Fruit fly (Drosophila melanogaster) whole organism, prepupa: ENCODE measurements around the gene CG5280.
A peak's percentile ranks its signal among the peaks of the same experiment; 100 is the strongest.

ENCODE experiments used
- Blimp-1 ChIP-seq: fragments of 200-800 bp; sonication (Bioruptor generic); optimal IDR thresholded peaks from 3 replicates; lab custom pipeline; 2017; ENCODE audit warnings: missing biosample characterization, missing genetic modification characterization, mild to moderate bottlenecking, moderate library complexity, missing genetic modification reagents
- CG10631 ChIP-seq: fragments of 200-800 bp; sonication (Bioruptor generic); optimal IDR thresholded peaks from 2 replicates; lab custom pipeline; 2016; ENCODE audit warnings: missing biosample characterization, missing genetic modification characterization
- CG11294 ChIP-seq: fragments of 200-800 bp; sonication (Bioruptor generic); IDR thresholded peaks from 2 replicates; pipeline ENCODE4 v1.3.6; 2022; ENCODE audit warnings: missing biosample characterization, missing genetic modification characterization
- CG11762 ChIP-seq: fragments of 200-800 bp; sonication (Bioruptor generic); optimal IDR thresholded peaks from 3 replicates; lab custom pipeline; 2016; ENCODE audit warnings: missing biosample characterization, missing genetic modification characterization; ENCODE audit not compliant: insufficient read depth
- CG11902 ChIP-seq: fragments of 200-800 bp; sonication (Bioruptor generic); optimal IDR thresholded peaks from 3 replicates; lab custom pipeline; 2016; ENCODE audit warnings: missing biosample characterization, missing genetic modification characterization
- CG15336 ChIP-seq: fragments of 200-800 bp; sonication (Bioruptor generic); IDR thresholded peaks from 2 replicates; pipeline ENCODE4 v1.3.6; 2022; ENCODE audit warnings: missing biosample characterization, missing genetic modification characterization
- CG16779 ChIP-seq: fragments of 200-800 bp; sonication (Bioruptor generic); optimal IDR thresholded peaks from 3 replicates; lab custom pipeline; 2017; ENCODE audit warnings: missing biosample characterization, mild to moderate bottlenecking, missing genetic modification characterization
- CG3032 ChIP-seq: fragments of 200-800 bp; optimal IDR thresholded peaks from 2 replicates; lab custom pipeline; 2019; ENCODE audit warnings: missing biosample characterization, mild to moderate bottlenecking, missing genetic modification characterization, moderate library complexity
- CG31627 ChIP-seq: fragments of 200-800 bp; sonication (Bioruptor generic); optimal IDR thresholded peaks from 3 replicates; lab custom pipeline; 2016; ENCODE audit warnings: missing biosample characterization, missing genetic modification characterization
- CG32006 ChIP-seq: fragments of 200-800 bp; sonication (Bioruptor generic); optimal IDR thresholded peaks from 3 replicates; lab custom pipeline; 2017; ENCODE audit warnings: missing biosample characterization, mild to moderate bottlenecking, missing genetic modification characterization
- CG34406 ChIP-seq: fragments of 200-800 bp; sonication (Bioruptor generic); optimal IDR thresholded peaks from 3 replicates; lab custom pipeline; 2016; ENCODE audit warnings: missing biosample characterization, missing genetic modification characterization
- CG3919 ChIP-seq: fragments of 200-800 bp; sonication (Bioruptor generic); optimal IDR thresholded peaks from 3 replicates; lab custom pipeline; 2016; ENCODE audit warnings: missing biosample characterization, missing genetic modification characterization
- CG4318 ChIP-seq: fragments of 200-800 bp; sonication (Bioruptor generic); optimal IDR thresholded peaks from 3 replicates; lab custom pipeline; 2017; ENCODE audit warnings: missing biosample characterization, mild to moderate bottlenecking, missing genetic modification characterization
- CG6163 ChIP-seq: fragments of 200-800 bp; sonication (Bioruptor generic); IDR thresholded peaks from 3 replicates; pipeline ENCODE4 v1.3.6; 2022; ENCODE audit warnings: missing biosample characterization, missing genetic modification characterization
- CG6276 ChIP-seq: fragments of 200-800 bp; sonication (Bioruptor generic); optimal IDR thresholded peaks from 2 replicates; lab custom pipeline; 2017; ENCODE audit warnings: missing biosample characterization, mild to moderate bottlenecking, missing genetic modification characterization
- CG6792 ChIP-seq: fragments of 200-800 bp; sonication (Bioruptor generic); optimal IDR thresholded peaks from 3 replicates; lab custom pipeline; 2016; ENCODE audit warnings: missing biosample characterization, missing genetic modification characterization
- CG8319 ChIP-seq: fragments of 200-800 bp; sonication (Bioruptor generic); optimal IDR thresholded peaks from 3 replicates; lab custom pipeline; 2016; ENCODE audit warnings: missing biosample characterization, missing genetic modification characterization
- CG9139 ChIP-seq: fragments of 200-800 bp; sonication (Bioruptor generic); optimal IDR thresholded peaks from 3 replicates; lab custom pipeline; 2017; ENCODE audit warnings: missing biosample characterization, mild to moderate bottlenecking, missing genetic modification characterization
- Eip93F ChIP-seq: fragments of 200-800 bp; sonication (Bioruptor generic); optimal IDR thresholded peaks from 2 replicates; lab custom pipeline; 2016; ENCODE audit warnings: missing biosample characterization, mild to moderate bottlenecking, missing genetic modification characterization
- Ets96B ChIP-seq: fragments of 200-800 bp; optimal IDR thresholded peaks from 2 replicates; lab custom pipeline; 2019; ENCODE audit warnings: missing biosample characterization, mild to moderate bottlenecking, missing genetic modification characterization, moderate library complexity
- Gug ChIP-seq: fragments of 200-800 bp; sonication (Bioruptor generic); IDR thresholded peaks from 2 replicates; pipeline ENCODE4 v1.3.6; 2022; ENCODE audit warnings: missing biosample characterization, missing genetic modification characterization
- Hr4 ChIP-seq: fragments of 200-800 bp; sonication (Bioruptor generic); optimal IDR thresholded peaks from 3 replicates; lab custom pipeline; 2016; ENCODE audit warnings: missing biosample characterization, missing genetic modification characterization
- Lpt ChIP-seq: fragments of 200-800 bp; sonication (Bioruptor generic); optimal IDR thresholded peaks from 3 replicates; lab custom pipeline; 2016; ENCODE audit warnings: missing biosample characterization, missing genetic modification characterization
- Met ChIP-seq: fragments of 200-800 bp; sonication (Bioruptor generic); optimal IDR thresholded peaks from 3 replicates; lab custom pipeline; 2016; ENCODE audit warnings: missing biosample characterization, missing genetic modification characterization
- OdsH ChIP-seq: fragments of 200-800 bp; sonication (Bioruptor generic); optimal IDR thresholded peaks from 3 replicates; lab custom pipeline; 2016; ENCODE audit warnings: missing biosample characterization, missing genetic modification characterization
- Smox ChIP-seq: fragments of 200-800 bp; sonication (Bioruptor generic); optimal IDR thresholded peaks from 3 replicates; lab custom pipeline; 2016; ENCODE audit warnings: missing biosample characterization, missing genetic modification characterization
- Sox102F ChIP-seq: fragments of 200-800 bp; sonication (Bioruptor generic); optimal IDR thresholded peaks from 2 replicates; lab custom pipeline; 2016; ENCODE audit warnings: missing biosample characterization, mild to moderate bottlenecking, missing genetic modification characterization
- Sox15 ChIP-seq: fragments of 200-800 bp; sonication (Bioruptor generic); optimal IDR thresholded peaks from 3 replicates; lab custom pipeline; 2016; ENCODE audit warnings: missing biosample characterization, missing genetic modification characterization
- acj6 ChIP-seq: fragments of 200-800 bp; sonication (Bioruptor generic); optimal IDR thresholded peaks from 3 replicates; lab custom pipeline; 2016; ENCODE audit warnings: missing biosample characterization, missing genetic modification characterization
- cyc ChIP-seq: fragments of 200-800 bp; sonication (Bioruptor generic); optimal IDR thresholded peaks from 3 replicates; lab custom pipeline; 2016; ENCODE audit warnings: missing biosample characterization, missing genetic modification characterization
- dac ChIP-seq: fragments of 200-800 bp; sonication (Bioruptor generic); optimal IDR thresholded peaks from 2 replicates; lab custom pipeline; 2017; ENCODE audit warnings: missing biosample characterization, mild to moderate bottlenecking, missing genetic modification characterization
- dsx ChIP-seq: fragments of 200-800 bp; optimal IDR thresholded peaks from 3 replicates; lab custom pipeline; 2019; ENCODE audit warnings: missing biosample characterization, mild to moderate bottlenecking, missing genetic modification characterization, moderate library complexity; ENCODE audit not compliant: poor library complexity, severe bottlenecking
- eg ChIP-seq: fragments of 200-800 bp; sonication (Bioruptor generic); IDR thresholded peaks from 3 replicates; pipeline ENCODE4 v1.3.6; 2022; ENCODE audit warnings: missing biosample characterization, missing genetic modification characterization
- fd59A ChIP-seq: fragments of 200-800 bp; sonication (Bioruptor generic); optimal IDR thresholded peaks from 2 replicates; lab custom pipeline; 2017; ENCODE audit warnings: missing biosample characterization, mild to moderate bottlenecking, missing genetic modification characterization, missing genetic modification reagents
- fd85E ChIP-seq: fragments of 200-800 bp; sonication (Bioruptor generic); optimal IDR thresholded peaks from 3 replicates; lab custom pipeline; 2016; ENCODE audit warnings: missing biosample characterization, missing genetic modification characterization
- fkh ChIP-seq: fragments of 200-800 bp; sonication (Bioruptor generic); optimal IDR thresholded peaks from 3 replicates; lab custom pipeline; 2017; ENCODE audit warnings: missing biosample characterization, mild to moderate bottlenecking, missing genetic modification characterization, moderate library complexity
- lz ChIP-seq: fragments of 200-800 bp; sonication (Bioruptor generic); optimal IDR thresholded peaks from 3 replicates; lab custom pipeline; 2016; ENCODE audit warnings: missing biosample characterization, missing genetic modification characterization
- spab ChIP-seq: fragments of 200-800 bp; sonication (Bioruptor generic); optimal IDR thresholded peaks from 2 replicates; lab custom pipeline; 2017; ENCODE audit warnings: missing biosample characterization, mild to moderate bottlenecking, missing genetic modification characterization, missing genetic modification reagents
- ss ChIP-seq, 2 experiments: fragments of 200-800 bp; sonication (Bioruptor generic); optimal IDR thresholded peaks; 2 replicates in 1 of 2; 3 replicates in 1 of 2; lab custom pipeline; 2017 to 2018; ENCODE audit warnings: mild to moderate bottlenecking in 2 of 2, missing biosample characterization in 2 of 2, missing genetic modification characterization in 2 of 2, moderate library complexity in 1 of 2
- svp ChIP-seq: fragments of 200-800 bp; sonication (Bioruptor generic); peaks from one replicate; lab custom pipeline; 2016; ENCODE audit warnings: missing biosample characterization, missing genetic modification characterization

The CG5280 gene

DNA sequence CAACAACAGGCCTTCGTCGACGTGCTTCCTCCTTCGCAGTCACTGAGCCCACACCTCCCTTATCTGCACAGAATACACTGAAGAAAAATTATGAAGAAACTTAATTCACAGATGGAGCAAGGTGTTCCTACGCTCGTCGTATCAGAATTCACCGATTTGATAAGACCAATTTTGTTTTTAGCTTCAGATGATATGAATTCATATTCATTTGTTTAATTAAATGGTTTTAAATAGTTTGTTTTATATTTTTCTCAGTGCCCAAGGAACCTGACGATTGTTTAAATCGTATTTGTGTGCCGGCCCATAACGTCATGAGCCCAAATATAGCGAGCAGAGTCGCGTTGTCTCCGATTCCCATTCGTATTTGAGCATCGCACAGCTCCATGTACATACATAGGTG, 33.6 kb upstream of the CG5280 start (continued):
- TF ChIP-seq fd59A (GFP tag; lab: Kevin White, UChicago), result no peak
- TF ChIP-seq acj6 (GFP tag; lab: Kevin White, UChicago), result peak; percentile 16
- no peak for TF ChIP-seq lz
- no peak for TF ChIP-seq CG3032 (tag; lab: Kevin White, UChicago)
- TF ChIP-seq Ets96B, result no peak
- TF ChIP-seq CG10631, result no peak
- no peak for TF ChIP-seq CG6792
- TF ChIP-seq fkh (GFP tag; lab: Kevin White, UChicago), result no peak
- TF ChIP-seq CG4318, result no peak
- TF ChIP-seq CG6276 (GFP tag; lab: Kevin White, UChicago), result no peak
- no peak for TF ChIP-seq CG32006 (GFP tag; lab: Kevin White, UChicago)
- TF ChIP-seq CG16779 (tag; lab: Kevin White, UChicago), result no peak
- TF ChIP-seq spab (GFP tag; lab: Kevin White, UChicago), result no peak
- TF ChIP-seq CG8319 (GFP tag; lab: Kevin White, UChicago), result no peak
- TF ChIP-seq svp (GFP tag; lab: Kevin White, UChicago), result peak; percentile 66
- TF ChIP-seq Sox15 (GFP tag; lab: Kevin White, UChicago), result no peak
- TF ChIP-seq ss (GFP tag; optimal IDR thresholded peaks at IDR 0.05; lab: Kevin White, UChicago), result no peak
- no peak for TF ChIP-seq CG9139
- TF ChIP-seq CG34406 (GFP tag; lab: Kevin White, UChicago), result no peak
- TF ChIP-seq Hr4, result no peak
- TF ChIP-seq Sox102F (GFP tag; lab: Kevin White, UChicago), result peak; percentile 34

dm6 chr3L:9020436-9021370, 30.7 kb upstream of the CG5280 start:
- TF ChIP-seq CG6276 (GFP tag; lab: Kevin White, UChicago) (no peak), CG6792 (no peak), fd85E (GFP tag; lab: Kevin White, UChicago) (no peak), CG15336 (GFP tag; lab: Robert Waterston, UW) (no peak), Blimp-1 (GFP tag; lab: Kevin White, UChicago) (no peak), CG10631 (peak; percentile 8), CG11902 (GFP tag; lab: Kevin White, UChicago) (no peak), CG31627 (no peak), Eip93F (GFP tag; lab: Kevin White, UChicago) (no peak), Lpt (GFP tag; lab: Kevin White, UChicago) (no peak), fkh (GFP tag; lab: Kevin White, UChicago) (peak; percentile 41), CG6163 (GFP tag; lab: Robert Waterston, UW) (no peak)

DNA sequence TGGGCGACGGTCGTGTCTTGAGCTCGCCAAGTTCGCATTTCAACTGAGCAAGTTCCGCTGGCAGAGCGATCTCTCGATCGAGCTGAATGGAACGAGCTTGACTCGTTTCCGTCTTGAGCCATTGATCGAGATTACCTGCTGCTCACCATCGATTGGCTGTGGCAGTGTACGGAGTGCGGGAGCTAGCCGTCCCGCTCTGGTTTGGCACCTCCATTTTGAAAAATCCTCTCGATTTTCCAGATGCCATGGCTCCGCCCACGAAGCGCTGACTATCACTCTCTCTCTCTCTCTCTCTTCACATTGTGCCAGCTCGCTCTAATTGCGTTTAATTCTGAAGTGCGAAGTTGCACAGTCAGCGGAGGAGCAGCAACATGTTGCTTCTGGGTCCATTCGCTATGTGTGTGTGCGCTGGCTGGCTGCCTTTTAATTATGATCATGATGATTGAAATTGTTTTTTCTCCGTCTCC, 29.2 kb upstream of the CG5280 start, which contains the start of gene Doc2:
Gene Doc2 (minus strand): TSS at position 51 of the 467 bp plus-strand sequence.
- TF ChIP-seq Eip93F (GFP tag; lab: Kevin White, UChicago) (no peak), OdsH (GFP tag; lab: Kevin White, UChicago) (no peak), fkh (GFP tag; lab: Kevin White, UChicago) (peak; percentile 24)

- TF ChIP-seq Eip93F (GFP tag; lab: Kevin White, UChicago) (no peak), Met (GFP tag; lab: Kevin White, UChicago) (no peak), CG11294 (no peak), dsx (GFP tag; lab: Kevin White, UChicago) (no peak), acj6 (GFP tag; lab: Kevin White, UChicago) (no peak), Lpt (GFP tag; lab: Kevin White, UChicago) (no peak), CG34406 (GFP tag; lab: Kevin White, UChicago) (no peak), svp (GFP tag; lab: Kevin White, UChicago) (no peak), CG6792 (no peak), CG11902 (GFP tag; lab: Kevin White, UChicago) (no peak), dac (GFP tag; lab: Kevin White, UChicago) (no peak), CG8319 (GFP tag; lab: Kevin White, UChicago) (no peak), Sox15 (GFP tag; lab: Kevin White, UChicago) (no peak), CG31627 (no peak), Smox (no peak), cyc (no peak), Gug (no peak), CG11762 (GFP tag; lab: Kevin White, UChicago) (no peak), CG3919 (GFP tag; lab: Kevin White, UChicago) (no peak), eg (GFP tag; lab: Robert Waterston, UW) (no peak)
These were observed 27.4 kb upstream of the CG5280 start for dm6 chr3L:9017414-9017813.
